Fruit fly (Drosophila melanogaster) whole organism, adult: Measurements from ENCODE around the gene CG2256.

Experiments
- CG11617 ChIP-seq: fragments of 200-800 bp; sonication (Bioruptor generic); optimal IDR thresholded peaks from 2 replicates; lab custom pipeline; 2017; ENCODE audit warnings: mild to moderate bottlenecking, missing biosample characterization, missing genetic modification reagents, missing genetic modification characterization
- CG12768 ChIP-seq: fragments of 200-800 bp; sonication (Bioruptor generic); optimal IDR thresholded peaks from 2 replicates; lab custom pipeline; 2017; ENCODE audit warnings: missing biosample characterization, missing genetic modification characterization, mild to moderate bottlenecking, moderate library complexity, missing genetic modification reagents
- CG14711 ChIP-seq: fragments of 200-800 bp; sonication (Bioruptor generic); optimal IDR thresholded peaks from 2 replicates; lab custom pipeline; 2018; ENCODE audit warnings: missing biosample characterization, mild to moderate bottlenecking, missing genetic modification characterization, moderate library complexity
- CG1620 ChIP-seq: fragments of 200-800 bp; sonication (Bioruptor generic); optimal IDR thresholded peaks from 2 replicates; lab custom pipeline; 2016; ENCODE audit warnings: missing biosample characterization, missing genetic modification characterization
- CG33017 ChIP-seq: fragments of 200-800 bp; sonication (Bioruptor generic); optimal IDR thresholded peaks from 2 replicates; lab custom pipeline; 2018; ENCODE audit warnings: missing biosample characterization, mild to moderate bottlenecking, missing genetic modification characterization, moderate library complexity
- CG5204 ChIP-seq: fragments of 200-800 bp; sonication (Bioruptor generic); optimal IDR thresholded peaks from 2 replicates; lab custom pipeline; 2016; ENCODE audit warnings: missing biosample characterization, missing genetic modification characterization
- CG7045 ChIP-seq: fragments of 200-800 bp; sonication (Bioruptor generic); optimal IDR thresholded peaks from 2 replicates; lab custom pipeline; 2017; ENCODE audit warnings: missing biosample characterization, mild to moderate bottlenecking, missing genetic modification characterization
- CG7101 ChIP-seq: fragments of 200-800 bp; sonication (Bioruptor generic); optimal IDR thresholded peaks from 2 replicates; lab custom pipeline; 2018; ENCODE audit warnings: missing biosample characterization, mild to moderate bottlenecking, missing genetic modification characterization, moderate library complexity
- Clk ChIP-seq: fragments of 200-800 bp; sonication (Bioruptor generic); optimal IDR thresholded peaks from 2 replicates; lab custom pipeline; 2017; ENCODE audit warnings: missing biosample characterization, missing genetic modification characterization
- Crg-1 ChIP-seq: fragments of 200-800 bp; sonication (Bioruptor generic); optimal IDR thresholded peaks from 2 replicates; lab custom pipeline; 2016; ENCODE audit warnings: missing biosample characterization, missing genetic modification characterization
- Hr96 ChIP-seq: fragments of 200-800 bp; sonication (Bioruptor generic); optimal IDR thresholded peaks from 2 replicates; lab custom pipeline; 2016; ENCODE audit warnings: missing biosample characterization, missing genetic modification characterization
- Mnt ChIP-seq: fragments of 200-800 bp; sonication (Bioruptor generic); optimal IDR thresholded peaks from 2 replicates; lab custom pipeline; 2016; ENCODE audit warnings: missing biosample characterization, mild to moderate bottlenecking, missing genetic modification characterization
- bab1 ChIP-seq: fragments of 200-800 bp; sonication (Bioruptor generic); optimal IDR thresholded peaks from 3 replicates; lab custom pipeline; 2019; ENCODE audit warnings: missing biosample characterization, mild to moderate bottlenecking, missing genetic modification characterization, moderate library complexity
- cic ChIP-seq: fragments of 200-800 bp; sonication (Bioruptor generic); optimal IDR thresholded peaks from 2 replicates; lab custom pipeline; 2017; ENCODE audit warnings: missing biosample characterization, mild to moderate bottlenecking, missing genetic modification characterization, moderate library complexity
- cnc ChIP-seq, 2 experiments: fragments of >200 bp; optimal IDR thresholded peaks; 2 replicates each; lab custom pipeline; 2017
- kay ChIP-seq: fragments of 200-800 bp; sonication (Bioruptor generic); peaks from one replicate; lab custom pipeline; 2016; ENCODE audit warnings: missing biosample characterization, missing genetic modification characterization, borderline replicate concordance
- ovo ChIP-seq: fragments of 200-800 bp; sonication (Bioruptor generic); optimal IDR thresholded peaks from 2 replicates; lab custom pipeline; 2016; ENCODE audit warnings: missing biosample characterization, missing genetic modification characterization
- pad ChIP-seq: fragments of 200-800 bp; sonication (Bioruptor generic); optimal IDR thresholded peaks from 3 replicates; lab custom pipeline; 2017; ENCODE audit warnings: missing biosample characterization, missing genetic modification characterization, mild to moderate bottlenecking, moderate library complexity, missing genetic modification reagents
- tj ChIP-seq: fragments of 200-800 bp; sonication (Bioruptor generic); optimal IDR thresholded peaks from 3 replicates; lab custom pipeline; 2017; ENCODE audit warnings: missing biosample characterization, mild to moderate bottlenecking, missing genetic modification characterization, moderate library complexity
- toe ChIP-seq: fragments of 200-800 bp; sonication (Bioruptor generic); optimal IDR thresholded peaks from 2 replicates; lab custom pipeline; 2016; ENCODE audit warnings: missing biosample characterization, missing genetic modification characterization

The CG2256 gene

dm6 chrX:8063223-8063674 lies 23.8 kb downstream of the CG2256 start:
- TF ChIP-seq CG11617 (GFP tag; lab: Kevin White, UChicago) = peak; percentile 67
- no peak for TF ChIP-seq CG1620
- TF ChIP-seq cic (GFP tag; lab: Kevin White, UChicago) = no peak
- peak; percentile 71 for TF ChIP-seq Mnt (GFP tag; lab: Kevin White, UChicago)
- peak; percentile 64 for TF ChIP-seq ovo (GFP tag; lab: Kevin White, UChicago)
- TF ChIP-seq tj (GFP tag; lab: Kevin White, UChicago) = peak; percentile 45
- peak; percentile 15 for TF ChIP-seq bab1 (GFP tag; lab: Kevin White, UChicago)
- TF ChIP-seq kay (GFP tag; lab: Kevin White, UChicago) = peak; percentile 92

- TF ChIP-seq CG14711 (tag; lab: Kevin White, UChicago) (no peak), kay (GFP tag; lab: Kevin White, UChicago) (peak; percentile 46)
Observed at dm6 chrX:8062180-8062480, 24.9 kb downstream of the CG2256 start.

DNA sequence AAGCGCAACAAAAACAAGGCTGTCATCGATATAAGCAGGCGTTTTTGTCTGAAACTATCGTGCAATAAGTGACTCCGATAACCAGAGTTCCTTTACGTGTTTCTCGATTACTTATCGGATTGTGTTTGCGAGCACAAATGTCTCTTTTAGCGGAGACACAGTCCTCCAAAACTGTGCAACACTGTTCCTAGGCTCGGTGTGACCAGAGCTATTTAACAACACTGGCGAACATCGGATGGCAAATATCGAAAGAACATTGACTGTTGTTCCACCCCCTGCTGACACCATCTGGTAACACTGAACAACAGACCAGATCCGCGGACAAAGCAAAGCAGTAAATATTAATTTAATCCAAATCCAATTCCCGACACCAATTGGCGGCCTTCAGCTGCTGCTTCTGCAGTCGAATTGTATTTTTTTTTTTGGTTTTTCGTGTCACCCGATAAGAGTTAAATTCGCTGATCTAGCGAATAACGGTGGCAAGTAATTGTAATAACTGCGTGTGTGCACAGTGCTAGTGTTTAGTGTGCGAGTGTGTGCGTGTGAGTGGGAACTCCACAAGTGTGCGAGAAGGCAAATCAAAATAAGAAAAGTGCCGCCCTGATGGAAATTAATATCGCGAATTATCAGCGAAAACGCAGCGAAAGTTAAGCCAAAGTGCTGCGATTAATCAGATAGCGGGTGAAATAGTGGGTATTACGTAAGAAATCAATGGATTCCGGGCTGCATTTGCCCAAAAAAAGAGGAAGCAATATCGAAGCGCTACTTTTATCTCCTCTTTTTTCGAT lies 25.4 kb downstream of the CG2256 start, which contains the start of gene mys:
mys (plus strand) TSS at position 254 of the 788 bp plus-strand sequence.
- TF ChIP-seq bab1 (GFP tag; lab: Kevin White, UChicago) (peak; percentile 73), CG1620 (peak; percentile 96), CG11617 (GFP tag; lab: Kevin White, UChicago) (no peak), CG14711 (tag; lab: Kevin White, UChicago) (peak; percentile 57), Hr96 (peak; percentile 85), kay (GFP tag; lab: Kevin White, UChicago) (no peak), Crg-1 (GFP tag; lab: Kevin White, UChicago) (peak; percentile 60), ovo (GFP tag; lab: Kevin White, UChicago) (peak; percentile 61), tj (GFP tag; lab: Kevin White, UChicago) (peak; percentile 92), CG7045 (GFP tag; lab: Kevin White, UChicago) (no peak), Mnt (GFP tag; lab: Kevin White, UChicago) (peak; percentile 24), CG33017 (tag; lab: Kevin White, UChicago) (peak; percentile 12), CG12768 (no peak), Clk (peak; percentile 58), cnc (optimal IDR thresholded peaks at IDR 0.05; lab: Kevin White, UChicago) (no peak), toe (GFP tag; lab: Kevin White, UChicago) (peak; percentile 47), CG7101 (tag; lab: Kevin White, UChicago) (peak; percentile 80), cic (GFP tag; lab: Kevin White, UChicago) (no peak), CG5204 (GFP tag; lab: Kevin White, UChicago) (no peak), pad (GFP tag; lab: Kevin White, UChicago) (peak; percentile 7)

DNA sequence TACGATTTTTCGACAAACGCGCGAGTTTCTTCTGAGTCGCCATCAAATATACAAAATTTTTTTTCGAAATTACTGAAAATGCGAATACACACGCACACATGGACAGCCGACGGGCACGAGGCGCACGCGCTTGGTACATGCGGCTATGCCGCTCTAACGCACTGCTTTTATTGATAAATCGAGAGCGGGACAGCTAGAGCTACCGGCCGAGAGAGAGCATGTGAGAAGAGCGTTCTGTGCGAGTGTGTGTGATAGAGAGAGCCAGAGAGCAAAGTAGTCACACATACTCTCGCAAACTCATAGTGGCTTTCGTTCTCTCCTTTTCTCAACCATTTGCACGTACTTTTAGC lies 26.1 kb downstream of the CG2256 start:
- TF ChIP-seq kay (GFP tag; lab: Kevin White, UChicago) (peak; percentile 56), CG7101 (tag; lab: Kevin White, UChicago) (no peak), CG14711 (tag; lab: Kevin White, UChicago) (no peak), CG33017 (tag; lab: Kevin White, UChicago) (no peak), cnc (optimal IDR thresholded peaks at IDR 0.05; lab: Kevin White, UChicago) (no peak), cic (GFP tag; lab: Kevin White, UChicago) (peak; percentile 69), Mnt (GFP tag; lab: Kevin White, UChicago) (peak; percentile 97), CG5204 (GFP tag; lab: Kevin White, UChicago) (no peak), tj (GFP tag; lab: Kevin White, UChicago) (peak; percentile 24), Hr96 (no peak), toe (GFP tag; lab: Kevin White, UChicago) (no peak), pad (GFP tag; lab: Kevin White, UChicago) (peak; percentile 78), CG12768 (no peak)

dm6 chrX:8060148-8060920 lies 26.7 kb downstream of the CG2256 start:
- TF ChIP-seq tj (GFP tag; lab: Kevin White, UChicago) = peak; percentile 35
- peak; percentile 36 for TF ChIP-seq ovo (GFP tag; lab: Kevin White, UChicago)
- no peak for TF ChIP-seq CG7101 (tag; lab: Kevin White, UChicago)
- TF ChIP-seq kay (GFP tag; lab: Kevin White, UChicago) = peak; percentile 87

- TF ChIP-seq CG12768 = no peak
- no peak for TF ChIP-seq pad (GFP tag; lab: Kevin White, UChicago)
- no peak for TF ChIP-seq bab1 (GFP tag; lab: Kevin White, UChicago)
- TF ChIP-seq Mnt (GFP tag; lab: Kevin White, UChicago) = peak; percentile 78
- TF ChIP-seq CG7045 (GFP tag; lab: Kevin White, UChicago) = no peak
Observed at dm6 chrX:8059629-8060028, 27.4 kb downstream of the CG2256 start.
